Fruit fly (Drosophila melanogaster) whole organism: ENCODE results near the gene synr.

Source experiments
- CG8478 ChIP-seq: fragments of >200 bp; optimal IDR thresholded peaks from 2 replicates; lab custom pipeline; 2018; ENCODE audit warnings: inconsistent platforms
- Dll ChIP-seq: fragments of >200 bp; optimal IDR thresholded peaks from 2 replicates; lab custom pipeline; 2017
- EcR ChIP-seq, 2 experiments: fragments of >200 bp; optimal IDR thresholded peaks; 2 replicates each; lab custom pipeline; 2017; ENCODE audit warnings: missing biosample characterization in 2 of 2, missing genetic modification characterization in 2 of 2, missing genetic modification reagents in 2 of 2
- pan ChIP-seq: fragments of >200 bp; optimal IDR thresholded peaks from 2 replicates; lab custom pipeline; 2017
- psq ChIP-seq: fragments of >200 bp; optimal IDR thresholded peaks from 2 replicates; lab custom pipeline; 2017
- usp ChIP-seq: fragments of >200 bp; optimal IDR thresholded peaks from 2 replicates; lab custom pipeline; 2017; ENCODE audit warnings: missing biosample characterization, missing genetic modification characterization, mixed read lengths

The synr gene

DNA sequence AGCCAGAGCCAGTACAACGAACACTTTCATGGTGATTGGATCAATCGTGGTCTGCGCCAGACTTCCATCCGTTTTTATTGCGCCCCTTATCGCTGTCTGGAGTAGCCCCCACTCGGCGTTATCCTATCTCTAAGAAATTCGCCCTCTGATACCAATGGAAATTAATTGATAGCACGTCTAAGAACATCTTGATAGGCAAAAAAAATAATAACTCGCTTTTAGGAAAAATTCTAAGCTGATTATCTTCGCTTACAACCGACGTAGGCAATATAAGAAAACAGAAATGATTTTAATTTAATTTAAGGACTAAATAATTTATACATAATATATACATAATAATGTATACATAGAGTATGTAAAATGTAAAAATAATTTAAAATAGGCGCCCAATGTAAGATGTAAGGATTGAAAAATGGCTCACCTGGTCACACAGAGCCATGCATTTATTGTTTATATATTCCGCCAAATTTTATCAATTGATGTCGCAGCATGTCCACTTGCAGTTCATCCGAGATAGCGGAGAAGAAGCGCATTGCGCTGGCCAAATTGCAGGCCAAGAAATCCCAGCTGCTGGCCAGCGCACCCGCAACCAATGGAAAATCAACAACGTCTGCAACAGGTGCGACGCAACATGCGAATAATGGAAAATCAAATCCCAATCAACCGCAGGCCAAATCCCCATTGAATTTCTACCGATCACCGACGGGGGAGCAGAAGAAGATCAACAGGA is 12.7 kb downstream of the synr start, which contains the start of the genes Jon25Bi and Marcal1:
TSS of gene Jon25Bi (minus strand) at position 51 of the 730 bp plus-strand sequence.
TSS of gene Marcal1 (plus strand) at position 416 of the 730 bp plus-strand sequence.
- TF ChIP-seq EcR (GFP tag; optimal IDR thresholded peaks at IDR 0.05; lab: Kevin White, UChicago): no peak
- no peak for TF ChIP-seq Dll (lab: Kevin White, UChicago)

DNA sequence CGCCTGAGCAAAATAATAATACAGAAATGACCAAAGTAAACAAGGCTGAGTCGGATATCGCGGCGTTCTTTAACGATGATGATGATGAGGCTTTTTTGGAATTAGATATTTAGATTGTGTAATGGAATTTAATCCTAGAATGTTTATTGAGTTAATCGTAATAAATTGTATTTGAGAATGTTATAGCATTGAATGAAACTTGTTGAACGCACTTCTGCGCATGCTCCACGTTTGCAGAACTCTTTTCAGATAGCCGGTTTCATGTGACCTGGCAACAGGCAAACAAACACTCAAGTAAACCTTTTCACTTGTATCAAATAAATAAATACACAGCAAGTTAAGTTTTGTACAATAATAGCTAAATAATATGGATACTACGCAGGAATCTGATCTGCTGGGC is 15.6 kb downstream of the synr start, which contains the start of gene CG34124:
TSS of gene CG34124 (plus strand) at position 301 of the 400 bp plus-strand sequence.
- no peak for TF ChIP-seq pan (lab: Kevin White, UChicago)

DNA sequence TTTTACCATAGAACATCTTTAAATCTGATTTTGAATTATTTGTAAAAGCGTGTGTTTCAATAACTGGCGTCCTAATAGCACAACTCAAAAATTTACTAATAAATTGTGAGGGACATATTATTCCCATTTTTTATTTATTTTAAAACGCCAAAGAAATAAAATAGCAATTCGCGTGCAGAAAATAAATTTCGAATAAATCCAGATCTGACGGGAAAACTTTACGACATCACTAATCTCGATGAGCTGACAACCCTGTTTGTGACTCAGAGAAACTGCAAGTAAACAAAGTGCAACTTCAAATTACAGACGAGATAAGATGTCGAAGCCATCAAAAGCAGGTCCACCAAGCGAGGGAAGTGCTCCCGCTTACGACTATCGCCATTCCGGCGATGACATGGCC is 22.9 kb downstream of the synr start, which contains the start of gene CG34125:
TSS of gene CG34125 (plus strand) at position 254 of the 400 bp plus-strand sequence.
- TF ChIP-seq EcR (GFP tag; optimal IDR thresholded peaks at IDR 0.05; lab: Kevin White, UChicago) (no peak), pan (lab: Kevin White, UChicago) (no peak), CG8478 (lab: Kevin White, UChicago) (no peak), Dll (lab: Kevin White, UChicago) (no peak), usp (GFP tag; lab: Kevin White, UChicago) (no peak), psq (no peak)

DNA sequence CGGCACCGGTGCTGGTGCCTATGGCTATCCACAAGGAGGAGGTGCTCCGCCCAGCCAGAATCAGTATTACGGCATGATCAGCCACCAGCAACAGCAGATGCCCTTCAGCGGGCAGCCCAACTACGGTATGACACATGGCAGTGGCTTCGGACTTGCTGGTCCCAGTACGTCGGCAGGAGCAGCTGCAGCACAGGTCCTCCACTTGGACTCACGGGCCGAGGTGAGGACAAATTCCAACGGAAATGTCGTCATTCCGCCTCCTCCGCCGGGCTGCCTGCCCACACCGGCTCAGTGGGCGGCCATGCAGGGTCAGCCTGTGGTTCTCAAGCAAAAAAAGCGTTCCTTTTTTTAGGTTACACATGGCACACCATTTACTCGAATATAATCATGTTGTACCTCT is 23.4 kb downstream of the synr start:
- TF ChIP-seq psq: no peak
- no peak for TF ChIP-seq CG8478 (lab: Kevin White, UChicago)
- no peak for TF ChIP-seq EcR (GFP tag; optimal IDR thresholded peaks at IDR 0.05; lab: Kevin White, UChicago)
- no peak for TF ChIP-seq usp (GFP tag; lab: Kevin White, UChicago)
- no peak for TF ChIP-seq pan (lab: Kevin White, UChicago)
- no peak for TF ChIP-seq Dll (lab: Kevin White, UChicago)

DNA sequence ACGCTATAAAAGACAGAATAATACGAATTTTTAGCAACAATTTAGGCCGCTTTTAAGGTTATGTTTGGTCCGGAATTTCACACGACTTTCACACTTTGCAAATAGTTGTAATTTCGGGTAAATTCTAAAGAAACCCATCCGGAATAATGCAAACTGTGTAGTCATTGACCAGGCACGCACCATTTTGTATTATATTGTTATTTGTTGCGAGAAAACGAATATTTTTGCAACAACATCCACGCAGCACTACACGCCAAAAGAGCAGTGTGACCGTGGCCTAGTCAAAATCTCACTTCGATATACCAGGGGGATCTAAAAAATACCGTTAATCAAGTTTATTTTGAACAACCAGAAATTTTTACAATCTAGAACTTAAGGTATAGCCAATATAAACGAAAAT is 25.0 kb downstream of the synr start, which contains the start of gene eIF3i:
TSS of gene eIF3i (minus strand) at position 265 of the 400 bp plus-strand sequence.
- TF ChIP-seq CG8478 (lab: Kevin White, UChicago): no peak
- no peak for TF ChIP-seq usp (GFP tag; lab: Kevin White, UChicago)
- no peak for TF ChIP-seq psq
- TF ChIP-seq pan (lab: Kevin White, UChicago): no peak

DNA sequence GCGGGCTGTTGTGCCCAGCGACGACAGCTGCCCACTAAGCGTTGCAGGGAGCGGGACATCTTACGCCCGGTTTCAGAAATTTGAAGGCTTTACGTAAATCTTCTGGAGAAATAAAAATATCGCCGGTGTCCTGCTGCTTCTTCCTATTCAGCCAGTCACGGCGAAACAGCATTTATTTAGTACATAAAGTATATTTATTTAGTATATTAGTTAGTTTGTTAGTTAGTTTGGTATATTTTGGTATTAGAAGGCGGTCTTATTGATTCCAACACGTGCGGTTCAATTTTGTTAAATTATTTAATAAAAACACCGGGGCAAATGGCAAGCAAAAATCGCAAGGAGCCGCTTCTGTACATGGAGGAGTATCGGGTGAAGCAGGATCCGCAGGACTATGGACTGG is 26.2 kb downstream of the synr start, which contains the start of the genes Scox and Polr1C:
TSS of gene Scox (minus strand) at position 169 of the 400 bp plus-strand sequence.
TSS of gene Polr1C (plus strand) at position 238 of the 400 bp plus-strand sequence.
- TF ChIP-seq psq: no peak

DNA sequence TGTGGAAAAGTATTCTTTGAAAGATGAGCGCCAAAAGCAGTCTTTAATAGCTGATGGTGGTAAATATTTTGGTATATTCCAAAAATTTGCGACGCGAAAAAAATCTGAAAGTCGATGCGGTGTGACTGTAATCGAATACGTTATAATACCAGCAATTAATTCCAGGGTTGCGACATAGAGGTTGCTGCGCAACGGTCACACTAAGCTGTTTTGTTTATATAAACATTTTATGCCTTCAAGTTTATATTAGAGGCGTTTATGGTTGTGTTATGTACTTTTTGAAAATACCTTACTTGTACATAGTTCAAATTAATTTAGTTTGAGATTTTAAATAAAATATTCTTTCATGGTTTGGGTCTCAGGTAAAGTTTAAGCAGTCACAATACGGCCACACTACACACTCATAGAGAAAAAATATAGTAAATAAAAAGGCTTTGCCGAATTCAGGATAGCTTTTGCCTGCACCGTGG is 28.8 kb downstream of the synr start, which contains the start of gene CG14043:
TSS of gene CG14043 (plus strand) at position 374 of the 470 bp plus-strand sequence.
- TF ChIP-seq Dll (lab: Kevin White, UChicago): no peak
- no peak for TF ChIP-seq CG8478 (lab: Kevin White, UChicago)
- no peak for TF ChIP-seq pan (lab: Kevin White, UChicago)
- no peak for TF ChIP-seq psq
- no peak for TF ChIP-seq usp (GFP tag; lab: Kevin White, UChicago)
- no peak for TF ChIP-seq EcR (GFP tag; optimal IDR thresholded peaks at IDR 0.05; lab: Kevin White, UChicago)

DNA sequence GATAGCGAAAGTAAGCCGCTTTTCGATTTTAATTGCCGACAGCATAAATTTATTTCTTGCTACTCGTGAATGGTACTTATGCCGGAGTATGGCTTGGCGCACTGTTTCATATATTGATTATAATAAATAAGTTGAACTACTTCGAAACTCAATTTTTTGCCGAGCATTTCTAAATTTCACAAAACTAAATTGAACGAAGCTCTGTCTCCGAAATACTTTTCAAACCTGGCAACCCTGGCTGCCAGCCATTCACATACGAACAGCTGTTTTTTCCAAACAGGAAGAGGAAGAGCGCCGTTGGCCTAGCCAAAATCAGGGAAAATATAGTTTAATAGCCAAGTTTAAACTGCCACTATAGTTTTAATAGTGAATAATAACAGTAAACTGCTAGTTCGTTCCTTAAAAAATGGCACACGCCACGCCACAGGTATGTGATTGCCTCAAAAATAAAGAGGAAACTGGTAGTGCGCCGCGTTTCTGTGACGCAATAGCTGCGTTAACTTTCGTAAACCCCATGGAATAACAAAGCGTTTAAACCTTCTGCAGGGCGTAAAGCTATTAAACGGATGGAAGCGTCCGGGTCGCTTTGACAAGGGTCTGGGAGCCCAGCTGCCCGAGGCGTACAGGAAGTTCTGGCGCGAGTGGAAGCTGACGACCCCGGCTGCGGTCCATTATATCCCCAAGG is 31.3 kb downstream of the synr start, which contains the start of gene mRpL28:
TSS of gene mRpL28 (plus strand) at position 246 of the 685 bp plus-strand sequence.
- no peak for TF ChIP-seq psq
- TF ChIP-seq usp (GFP tag; lab: Kevin White, UChicago): no peak
- TF ChIP-seq CG8478 (lab: Kevin White, UChicago): no peak
- TF ChIP-seq EcR (GFP tag; optimal IDR thresholded peaks at IDR 0.05; lab: Kevin White, UChicago): no peak
- TF ChIP-seq Dll (lab: Kevin White, UChicago): no peak
- TF ChIP-seq pan (lab: Kevin White, UChicago): no peak

DNA sequence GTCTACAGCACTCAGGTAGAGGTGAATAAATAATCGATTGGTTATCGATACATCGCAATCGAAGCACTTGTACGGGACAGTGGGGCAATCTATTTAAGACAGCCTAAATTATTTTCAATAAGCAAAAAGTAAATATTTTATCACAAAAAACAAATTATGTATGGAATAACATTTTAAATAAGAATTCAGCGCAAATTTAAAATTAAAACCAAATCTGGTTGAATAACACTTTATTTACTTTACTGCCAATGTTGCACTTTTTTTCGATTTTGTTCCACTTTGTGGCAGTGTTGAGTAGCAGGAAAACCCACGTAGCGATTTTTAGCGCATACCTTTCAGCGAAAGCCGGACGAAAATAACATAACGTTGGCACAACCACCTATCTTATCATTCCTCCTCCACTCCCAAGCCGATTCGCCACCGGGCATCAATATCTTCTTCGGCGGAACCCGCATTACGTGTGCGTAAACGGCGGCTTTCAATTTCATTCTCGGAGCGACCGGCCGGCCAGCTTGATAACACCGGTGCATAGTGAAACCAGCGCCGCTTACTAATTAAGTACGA is 34.5 kb downstream of the synr start, which contains the start of the genes Gmd and CG3792:
TSS of gene Gmd (minus strand) at position 36 of the 564 bp plus-strand sequence.
TSS of gene CG3792 (plus strand) at position 325 of the 564 bp plus-strand sequence.
- TF ChIP-seq psq (no peak), Dll (lab: Kevin White, UChicago) (no peak), CG8478 (lab: Kevin White, UChicago) (no peak), EcR (GFP tag; optimal IDR thresholded peaks at IDR 0.05; lab: Kevin White, UChicago) (no peak), usp (GFP tag; lab: Kevin White, UChicago) (no peak), pan (lab: Kevin White, UChicago) (no peak)

DNA sequence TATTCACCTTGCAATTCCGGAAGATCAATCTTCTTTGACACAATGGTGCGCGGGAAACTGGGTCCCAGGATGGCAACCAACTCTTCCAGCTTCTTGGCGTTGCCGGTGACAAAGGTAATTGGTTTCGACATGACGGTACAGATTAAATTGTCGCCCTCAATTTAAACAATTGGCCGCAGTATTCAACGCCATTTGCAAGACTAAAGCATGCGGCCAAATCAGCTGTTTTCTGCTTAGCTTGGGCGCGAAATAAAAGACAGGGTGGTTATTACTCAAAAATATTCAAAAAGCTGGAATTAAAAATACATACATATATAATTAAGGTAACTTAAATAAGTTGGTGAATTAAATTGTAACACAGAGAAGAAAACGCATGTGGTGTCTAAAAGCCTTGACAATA is 36.6 kb downstream of the synr start, which contains the start of gene CG8891:
TSS of gene CG8891 (minus strand) at position 242 of the 400 bp plus-strand sequence.
- TF ChIP-seq usp (GFP tag; lab: Kevin White, UChicago): no peak
- TF ChIP-seq EcR (GFP tag; optimal IDR thresholded peaks at IDR 0.05; lab: Kevin White, UChicago): no peak
- no peak for TF ChIP-seq Dll (lab: Kevin White, UChicago)
- no peak for TF ChIP-seq pan (lab: Kevin White, UChicago)
- no peak for TF ChIP-seq psq
- no peak for TF ChIP-seq CG8478 (lab: Kevin White, UChicago)

DNA sequence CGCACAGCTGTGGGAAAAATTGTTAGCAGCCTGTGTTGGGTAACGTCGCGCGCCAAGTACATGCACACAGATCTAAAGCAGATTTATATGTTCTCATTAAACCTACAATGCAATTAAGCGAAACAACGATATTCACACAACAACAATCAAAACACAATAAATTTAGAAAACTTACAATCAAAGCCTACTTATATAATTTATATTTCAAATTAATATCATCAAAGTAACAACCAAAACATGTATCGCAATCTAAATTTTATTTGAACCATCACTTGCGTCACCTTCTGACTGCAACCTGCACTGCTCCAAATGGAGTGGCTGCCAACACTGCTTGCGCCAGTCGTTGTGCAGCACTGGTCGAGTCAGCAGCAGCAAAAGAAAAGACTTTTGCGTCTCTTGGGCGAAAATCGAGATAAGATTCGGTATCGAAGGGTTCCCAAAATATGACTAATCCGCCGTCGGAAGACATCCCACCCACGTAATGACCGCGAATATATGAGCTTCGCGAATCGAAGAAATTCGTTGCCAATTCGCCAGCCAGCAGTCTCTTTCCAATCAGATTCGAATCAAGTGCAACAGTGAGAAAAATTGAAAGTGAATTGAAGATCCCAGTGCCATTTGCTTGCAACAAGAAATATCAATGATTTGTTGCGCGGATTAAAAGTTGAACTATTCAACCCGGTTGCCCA is 38.9 kb downstream of the synr start, which contains the start of the genes CG8892 and CG34126:
TSS of gene CG8892 (minus strand) at position 315 of the 689 bp plus-strand sequence.
TSS of gene CG34126 (plus strand) at position 337 of the 689 bp plus-strand sequence.
- TF ChIP-seq usp (GFP tag; lab: Kevin White, UChicago) (no peak), CG8478 (lab: Kevin White, UChicago) (no peak), Dll (lab: Kevin White, UChicago) (no peak), EcR (GFP tag; optimal IDR thresholded peaks at IDR 0.05; lab: Kevin White, UChicago) (no peak), pan (lab: Kevin White, UChicago) (no peak), psq (no peak)
